Worm (Caenorhabditis elegans) whole organism, L4/young adult: ENCODE results near the gene T12D8.10.
A peak's percentile ranks its signal among the peaks of the same experiment; 100 is the strongest.

Experiments
- W03F9.2 ChIP-seq: fragments of 150-350 bp; optimal IDR thresholded peaks from 2 replicates; lab custom pipeline; 2014; ENCODE audit warnings: missing biosample characterization, missing genetic modification characterization
- dao-5 ChIP-seq: sonication (generic microtip); optimal IDR thresholded peaks from 2 replicates; lab custom pipeline; 2016; ENCODE audit warnings: missing genotype, missing genetic modification characterization, moderate library complexity, missing compliant biosample characterization
- him-1 ChIP-seq: sonication (generic microtip); optimal IDR thresholded peaks from 2 replicates; lab custom pipeline; 2016; ENCODE audit warnings: missing genotype, missing genetic modification reagents, missing genetic modification characterization, missing compliant biosample characterization

T12D8.10 gene

ce11 chrIII:13656680-13657079, 14.6 kb upstream of the T12D8.10 start:
- no peak for TF ChIP-seq dao-5 (tag; lab: Kevin White, UChicago)
- no peak for TF ChIP-seq him-1 (tag; lab: Kevin White, UChicago)
- no peak for TF ChIP-seq W03F9.2 (tag; lab: Kevin White, UChicago)

- TF ChIP-seq W03F9.2 (tag; lab: Kevin White, UChicago) (no peak), dao-5 (tag; lab: Kevin White, UChicago) (no peak), him-1 (tag; lab: Kevin White, UChicago) (no peak)
These were observed 12.8 kb upstream of the T12D8.10 start for ce11 chrIII:13654950-13655349.

ce11 chrIII:13652708-13653107, 10.6 kb upstream of the T12D8.10 start:
- TF ChIP-seq him-1 (tag; lab: Kevin White, UChicago), result no peak
- no peak for TF ChIP-seq dao-5 (tag; lab: Kevin White, UChicago)
- TF ChIP-seq W03F9.2 (tag; lab: Kevin White, UChicago), result no peak

- no peak for TF ChIP-seq dao-5 (tag; lab: Kevin White, UChicago)
- TF ChIP-seq him-1 (tag; lab: Kevin White, UChicago), result no peak
- TF ChIP-seq W03F9.2 (tag; lab: Kevin White, UChicago), result no peak
These were observed 9.9 kb upstream of the T12D8.10 start for ce11 chrIII:13652010-13652409.

ce11 chrIII:13651414-13651813, 9.3 kb upstream of the T12D8.10 start:
- TF ChIP-seq dao-5 (tag; lab: Kevin White, UChicago), result no peak
- no peak for TF ChIP-seq W03F9.2 (tag; lab: Kevin White, UChicago)
- TF ChIP-seq him-1 (tag; lab: Kevin White, UChicago), result no peak

ce11 chrIII:13648540-13648939, 6.4 kb upstream of the T12D8.10 start:
- TF ChIP-seq W03F9.2 (tag; lab: Kevin White, UChicago) (no peak), him-1 (tag; lab: Kevin White, UChicago) (no peak), dao-5 (tag; lab: Kevin White, UChicago) (no peak)

- no peak for TF ChIP-seq dao-5 (tag; lab: Kevin White, UChicago)
- TF ChIP-seq him-1 (tag; lab: Kevin White, UChicago), result no peak
- no peak for TF ChIP-seq W03F9.2 (tag; lab: Kevin White, UChicago)
These were observed 3.9 kb upstream of the T12D8.10 start for ce11 chrIII:13645885-13646488.

ce11 chrIII:13644279-13644678, 2.2 kb upstream of the T12D8.10 start:
- TF ChIP-seq dao-5 (tag; lab: Kevin White, UChicago), result no peak
- no peak for TF ChIP-seq him-1 (tag; lab: Kevin White, UChicago)
- TF ChIP-seq W03F9.2 (tag; lab: Kevin White, UChicago), result no peak

ce11 chrIII:13643534-13643933, 1.4 kb upstream of the T12D8.10 start, which contains the start of the genes drr-2 and set-16:
drr-2 (minus strand) TSS chrIII:13643570.
set-16 (plus strand) TSS chrIII:13643916.
- peak; percentile 68 for TF ChIP-seq dao-5 (tag; lab: Kevin White, UChicago)
- peak; percentile 98 for TF ChIP-seq W03F9.2 (tag; lab: Kevin White, UChicago)
- peak; percentile 96 for TF ChIP-seq him-1 (tag; lab: Kevin White, UChicago)

ce11 chrIII:13642776-13643175, 649 bp upstream of the T12D8.10 start:
- TF ChIP-seq W03F9.2 (tag; lab: Kevin White, UChicago) (no peak), him-1 (tag; lab: Kevin White, UChicago) (no peak), dao-5 (tag; lab: Kevin White, UChicago) (no peak)

- no peak for TF ChIP-seq dao-5 (tag; lab: Kevin White, UChicago)
- no peak for TF ChIP-seq W03F9.2 (tag; lab: Kevin White, UChicago)
- TF ChIP-seq him-1 (tag; lab: Kevin White, UChicago), result no peak
These were observed 539 bp downstream of the T12D8.10 start, which contains the start of gene acbp-5 for ce11 chrIII:13641588-13641987. acbp-5 (minus strand) TSS chrIII:13641688.

- no peak for TF ChIP-seq him-1 (tag; lab: Kevin White, UChicago)
- no peak for TF ChIP-seq W03F9.2 (tag; lab: Kevin White, UChicago)
- no peak for TF ChIP-seq dao-5 (tag; lab: Kevin White, UChicago)
These were observed 1.3 kb downstream of the T12D8.10 start for ce11 chrIII:13640869-13641268.

- TF ChIP-seq him-1 (tag; lab: Kevin White, UChicago) (no peak), W03F9.2 (tag; lab: Kevin White, UChicago) (no peak), dao-5 (tag; lab: Kevin White, UChicago) (no peak)
These were observed 2.1 kb downstream of the T12D8.10 start for ce11 chrIII:13640003-13640499.

ce11 chrIII:13637681-13638080, 4.4 kb downstream of the T12D8.10 start:
- no peak for TF ChIP-seq W03F9.2 (tag; lab: Kevin White, UChicago)
- TF ChIP-seq dao-5 (tag; lab: Kevin White, UChicago), result no peak
- TF ChIP-seq him-1 (tag; lab: Kevin White, UChicago), result no peak
